Fruit fly (Drosophila melanogaster) whole organism, prepupa: ENCODE data around the gene Gr93d.
A peak's percentile ranks its signal among the peaks of the same experiment; 100 is the strongest.

Experiments used
- CG10669 ChIP-seq: fragments of 200-800 bp; sonication (Bioruptor generic); optimal IDR thresholded peaks from 3 replicates; lab custom pipeline; 2018; ENCODE audit warnings: missing biosample characterization, mild to moderate bottlenecking, missing genetic modification characterization, moderate library complexity
- CG11902 ChIP-seq: fragments of 200-800 bp; sonication (Bioruptor generic); optimal IDR thresholded peaks from 3 replicates; lab custom pipeline; 2016; ENCODE audit warnings: missing biosample characterization, missing genetic modification characterization
- CG1621 ChIP-seq: fragments of 200-800 bp; sonication (Bioruptor generic); optimal IDR thresholded peaks from 3 replicates; lab custom pipeline; 2018; ENCODE audit warnings: missing biosample characterization, mild to moderate bottlenecking, missing genetic modification characterization
- CG16779 ChIP-seq: fragments of 200-800 bp; sonication (Bioruptor generic); optimal IDR thresholded peaks from 3 replicates; lab custom pipeline; 2017; ENCODE audit warnings: missing biosample characterization, mild to moderate bottlenecking, missing genetic modification characterization
- CG3032 ChIP-seq: fragments of 200-800 bp; optimal IDR thresholded peaks from 2 replicates; lab custom pipeline; 2019; ENCODE audit warnings: missing biosample characterization, mild to moderate bottlenecking, missing genetic modification characterization, moderate library complexity
- CG31627 ChIP-seq: fragments of 200-800 bp; sonication (Bioruptor generic); optimal IDR thresholded peaks from 3 replicates; lab custom pipeline; 2016; ENCODE audit warnings: missing biosample characterization, missing genetic modification characterization
- CG32006 ChIP-seq: fragments of 200-800 bp; sonication (Bioruptor generic); optimal IDR thresholded peaks from 3 replicates; lab custom pipeline; 2017; ENCODE audit warnings: missing biosample characterization, mild to moderate bottlenecking, missing genetic modification characterization
- CG34406 ChIP-seq: fragments of 200-800 bp; sonication (Bioruptor generic); optimal IDR thresholded peaks from 3 replicates; lab custom pipeline; 2016; ENCODE audit warnings: missing biosample characterization, missing genetic modification characterization
- CG4318 ChIP-seq: fragments of 200-800 bp; sonication (Bioruptor generic); optimal IDR thresholded peaks from 3 replicates; lab custom pipeline; 2017; ENCODE audit warnings: missing biosample characterization, mild to moderate bottlenecking, missing genetic modification characterization
- CG6163 ChIP-seq: fragments of 200-800 bp; sonication (Bioruptor generic); IDR thresholded peaks from 3 replicates; pipeline ENCODE4 v1.3.6; 2022; ENCODE audit warnings: missing biosample characterization, missing genetic modification characterization
- CG6276 ChIP-seq: fragments of 200-800 bp; sonication (Bioruptor generic); optimal IDR thresholded peaks from 2 replicates; lab custom pipeline; 2017; ENCODE audit warnings: missing biosample characterization, mild to moderate bottlenecking, missing genetic modification characterization
- CG6808 ChIP-seq: fragments of 200-800 bp; sonication (Bioruptor generic); optimal IDR thresholded peaks from 3 replicates; lab custom pipeline; 2017; ENCODE audit warnings: missing biosample characterization, missing genetic modification characterization, mild to moderate bottlenecking, moderate library complexity, missing genetic modification reagents
- CG6854 ChIP-seq: fragments of 200-800 bp; sonication (Bioruptor generic); optimal IDR thresholded peaks from 2 replicates; lab custom pipeline; 2017; ENCODE audit warnings: missing biosample characterization, mild to moderate bottlenecking, missing genetic modification characterization
- CG7368 ChIP-seq: fragments of 200-800 bp; sonication (Bioruptor generic); optimal IDR thresholded peaks from 3 replicates; lab custom pipeline; 2016; ENCODE audit warnings: missing biosample characterization, missing genetic modification characterization
- CG8119 ChIP-seq: fragments of 200-800 bp; sonication (Bioruptor generic); IDR thresholded peaks from 3 replicates; pipeline ENCODE4 v1.3.6; 2022; ENCODE audit warnings: missing biosample characterization, missing genetic modification characterization
- CG8319 ChIP-seq: fragments of 200-800 bp; sonication (Bioruptor generic); optimal IDR thresholded peaks from 3 replicates; lab custom pipeline; 2016; ENCODE audit warnings: missing biosample characterization, missing genetic modification characterization
- CG8632 ChIP-seq: fragments of 200-800 bp; sonication (Bioruptor generic); optimal IDR thresholded peaks from 3 replicates; lab custom pipeline; 2016; ENCODE audit warnings: missing biosample characterization, missing genetic modification characterization
- Eip78C ChIP-seq: fragments of 200-800 bp; sonication (Bioruptor generic); peaks from one replicate; lab custom pipeline; 2016; ENCODE audit warnings: missing biosample characterization, missing genetic modification characterization
- Ets21C ChIP-seq: fragments of 200-800 bp; sonication (Bioruptor generic); optimal IDR thresholded peaks from 3 replicates; lab custom pipeline; 2016; ENCODE audit warnings: missing biosample characterization, missing genetic modification characterization
- Gug ChIP-seq: fragments of 200-800 bp; sonication (Bioruptor generic); IDR thresholded peaks from 2 replicates; pipeline ENCODE4 v1.3.6; 2022; ENCODE audit warnings: missing biosample characterization, missing genetic modification characterization
- Hr38 ChIP-seq: sonication (Bioruptor generic); optimal IDR thresholded peaks from 2 replicates; lab custom pipeline; 2016; ENCODE audit warnings: missing biosample characterization, missing genetic modification characterization
- Hr39 ChIP-seq: fragments of 200-800 bp; sonication (Bioruptor generic); optimal IDR thresholded peaks from 2 replicates; lab custom pipeline; 2016; ENCODE audit warnings: missing biosample characterization, missing genetic modification characterization
- Met ChIP-seq: fragments of 200-800 bp; sonication (Bioruptor generic); optimal IDR thresholded peaks from 3 replicates; lab custom pipeline; 2016; ENCODE audit warnings: missing biosample characterization, missing genetic modification characterization
- OdsH ChIP-seq: fragments of 200-800 bp; sonication (Bioruptor generic); optimal IDR thresholded peaks from 3 replicates; lab custom pipeline; 2016; ENCODE audit warnings: missing biosample characterization, missing genetic modification characterization
- Smox ChIP-seq: fragments of 200-800 bp; sonication (Bioruptor generic); optimal IDR thresholded peaks from 3 replicates; lab custom pipeline; 2016; ENCODE audit warnings: missing biosample characterization, missing genetic modification characterization
- dsx ChIP-seq: fragments of 200-800 bp; optimal IDR thresholded peaks from 3 replicates; lab custom pipeline; 2019; ENCODE audit warnings: missing biosample characterization, mild to moderate bottlenecking, missing genetic modification characterization, moderate library complexity; ENCODE audit not compliant: poor library complexity, severe bottlenecking
- eg ChIP-seq: fragments of 200-800 bp; sonication (Bioruptor generic); IDR thresholded peaks from 3 replicates; pipeline ENCODE4 v1.3.6; 2022; ENCODE audit warnings: missing biosample characterization, missing genetic modification characterization
- esn ChIP-seq: fragments of 200-800 bp; sonication (Bioruptor generic); optimal IDR thresholded peaks from 2 replicates; lab custom pipeline; 2016; ENCODE audit warnings: missing biosample characterization, mild to moderate bottlenecking, missing genetic modification characterization, moderate library complexity
- fd85E ChIP-seq: fragments of 200-800 bp; sonication (Bioruptor generic); optimal IDR thresholded peaks from 3 replicates; lab custom pipeline; 2016; ENCODE audit warnings: missing biosample characterization, missing genetic modification characterization
- net ChIP-seq: fragments of 200-800 bp; sonication (Bioruptor generic); optimal IDR thresholded peaks from 3 replicates; lab custom pipeline; 2016; ENCODE audit warnings: missing biosample characterization, missing genetic modification characterization
- spab ChIP-seq: fragments of 200-800 bp; sonication (Bioruptor generic); optimal IDR thresholded peaks from 2 replicates; lab custom pipeline; 2017; ENCODE audit warnings: missing biosample characterization, mild to moderate bottlenecking, missing genetic modification characterization, missing genetic modification reagents
- ss ChIP-seq, 2 experiments: fragments of 200-800 bp; sonication (Bioruptor generic); optimal IDR thresholded peaks; 2 replicates in 1 of 2; 3 replicates in 1 of 2; lab custom pipeline; 2017 to 2018; ENCODE audit warnings: mild to moderate bottlenecking in 2 of 2, missing biosample characterization in 2 of 2, missing genetic modification characterization in 2 of 2, moderate library complexity in 1 of 2
- svp ChIP-seq: fragments of 200-800 bp; sonication (Bioruptor generic); peaks from one replicate; lab custom pipeline; 2016; ENCODE audit warnings: missing biosample characterization, missing genetic modification characterization
- topi ChIP-seq: fragments of 200-800 bp; sonication (Bioruptor generic); optimal IDR thresholded peaks from 3 replicates; lab custom pipeline; 2016; ENCODE audit warnings: missing biosample characterization, missing genetic modification characterization
- vri ChIP-seq: fragments of 200-800 bp; sonication (Bioruptor generic); optimal IDR thresholded peaks from 3 replicates; lab custom pipeline; 2016; ENCODE audit warnings: missing biosample characterization, mild to moderate bottlenecking, missing genetic modification characterization

Gene Gr93d

DNA sequence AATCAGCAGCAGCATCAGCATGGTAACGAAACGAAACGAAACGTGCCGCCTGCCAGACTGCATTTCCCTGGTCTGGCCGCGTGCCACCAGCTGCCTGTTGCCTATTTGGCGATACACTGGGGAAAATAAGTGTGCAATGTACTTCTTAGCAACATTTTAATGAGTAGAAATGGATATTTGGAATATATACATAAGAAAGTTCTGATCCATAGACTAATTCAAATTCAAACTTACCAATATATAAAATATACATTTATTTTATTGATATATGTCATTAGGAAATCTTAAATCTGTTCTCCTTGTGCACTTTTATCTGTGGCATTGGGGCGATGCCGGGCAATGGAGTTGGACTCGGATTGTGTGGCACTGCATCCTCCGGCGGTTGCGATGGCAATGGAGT lies 47.5 kb upstream of the Gr93d start (continued):
- TF ChIP-seq Smox (GFP tag; lab: Kevin White, UChicago): no peak
- no peak for TF ChIP-seq fd85E (GFP tag; lab: Kevin White, UChicago)
- peak; percentile 64 for TF ChIP-seq svp (GFP tag; lab: Kevin White, UChicago)
- TF ChIP-seq eg: peak; percentile 88
- peak; percentile 12 for TF ChIP-seq topi (GFP tag; lab: Kevin White, UChicago)
- peak; percentile 87 for TF ChIP-seq CG6276 (GFP tag; lab: Kevin White, UChicago)
- no peak for TF ChIP-seq Hr39 (GFP tag; lab: Kevin White, UChicago)
- TF ChIP-seq CG4318 (GFP tag; lab: Kevin White, UChicago): peak; percentile 89
- no peak for TF ChIP-seq Ets21C (GFP tag; lab: Kevin White, UChicago)
- TF ChIP-seq Gug (GFP tag; lab: Robert Waterston, UW): peak; percentile 86
- TF ChIP-seq CG16779 (tag; lab: Kevin White, UChicago): peak; percentile 70
- peak; percentile 73 for TF ChIP-seq CG1621 (tag; lab: Kevin White, UChicago)
- TF ChIP-seq spab (GFP tag; lab: Kevin White, UChicago): peak; percentile 79
- no peak for TF ChIP-seq CG6854 (GFP tag; lab: Kevin White, UChicago)
- peak; percentile 83 for TF ChIP-seq CG3032 (tag; lab: Kevin White, UChicago)
- TF ChIP-seq CG8119: peak; percentile 94
- TF ChIP-seq, all 60 proteins: peak for 46

DNA sequence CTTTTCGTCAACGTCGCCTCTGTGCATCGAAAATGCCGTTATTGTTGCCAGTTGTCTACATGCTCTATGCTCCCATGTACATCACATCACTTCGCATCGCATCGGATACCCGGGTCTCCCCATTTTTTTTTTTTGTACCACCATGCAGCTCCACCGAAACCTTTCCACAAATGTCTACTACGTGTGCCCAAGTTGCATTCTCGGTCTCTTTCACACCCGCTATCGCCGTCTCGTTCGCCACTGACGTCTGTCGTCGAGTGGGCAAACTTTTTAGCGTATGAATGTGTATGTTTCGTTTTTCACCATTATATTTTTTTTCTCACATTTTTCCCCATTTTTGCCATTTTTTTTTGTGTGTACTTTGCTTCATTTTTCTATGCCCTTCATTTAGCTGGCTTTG lies 46.0 kb upstream of the Gr93d start:
- TF ChIP-seq svp (GFP tag; lab: Kevin White, UChicago) (peak; percentile 32), ss (GFP tag; optimal IDR thresholded peaks at IDR 0.05; lab: Kevin White, UChicago) (peak in 1 of 2 experiments; percentile 53), CG4318 (GFP tag; lab: Kevin White, UChicago) (no peak), CG7368 (GFP tag; lab: Kevin White, UChicago) (no peak), CG11902 (GFP tag; lab: Kevin White, UChicago) (no peak), vri (GFP tag; lab: Kevin White, UChicago) (no peak), Eip78C (GFP tag; lab: Kevin White, UChicago) (peak; percentile 55), CG6808 (GFP tag; lab: Kevin White, UChicago) (peak; percentile 17), Hr38 (GFP tag; lab: Kevin White, UChicago) (no peak), CG34406 (GFP tag; lab: Kevin White, UChicago) (no peak), net (no peak), CG31627 (GFP tag; lab: Kevin White, UChicago) (no peak), CG32006 (peak; percentile 11), CG1621 (tag; lab: Kevin White, UChicago) (peak; percentile 21), CG6163 (GFP tag; lab: Robert Waterston, UW) (peak; percentile 56; the same call in 2 of the 3 replicates), eg (peak; percentile 25; the same call in 2 of the 3 replicates), spab (GFP tag; lab: Kevin White, UChicago) (peak; percentile 36), esn (GFP tag; lab: Kevin White, UChicago) (no peak), dsx (GFP tag; lab: Kevin White, UChicago) (peak; percentile 17)

DNA sequence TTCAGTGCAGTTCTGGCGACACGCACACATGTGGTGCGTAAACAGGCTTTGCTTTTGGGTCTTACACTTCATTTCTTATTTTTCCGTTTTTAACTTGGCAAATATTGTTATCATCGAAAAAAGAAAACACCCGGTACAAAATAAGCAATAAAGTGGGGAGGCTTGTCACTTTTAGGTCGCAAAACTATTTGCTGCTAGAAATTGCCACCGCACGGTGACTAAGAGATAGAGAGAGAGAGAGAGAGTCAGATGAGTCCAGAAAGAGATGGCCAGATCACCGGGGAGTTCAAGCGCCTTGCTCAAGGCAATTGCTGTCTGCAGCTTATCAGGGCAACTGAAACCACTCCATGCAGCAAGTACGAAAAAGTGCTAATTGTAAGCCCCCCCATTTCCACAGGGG lies 44.3 kb upstream of the Gr93d start:
- peak; percentile 17; the same call in 1 of the 3 replicates for TF ChIP-seq CG6163 (GFP tag; lab: Robert Waterston, UW)
- TF ChIP-seq CG7368 (GFP tag; lab: Kevin White, UChicago): no peak
- no peak for TF ChIP-seq CG8319 (GFP tag; lab: Kevin White, UChicago)
- TF ChIP-seq vri (GFP tag; lab: Kevin White, UChicago): no peak
- no peak for TF ChIP-seq OdsH (GFP tag; lab: Kevin White, UChicago)
- no peak for TF ChIP-seq CG8632 (GFP tag; lab: Kevin White, UChicago)
- no peak for TF ChIP-seq Met (GFP tag; lab: Kevin White, UChicago)
- peak; percentile 74 for TF ChIP-seq svp (GFP tag; lab: Kevin White, UChicago)
- TF ChIP-seq CG6276 (GFP tag; lab: Kevin White, UChicago): peak; percentile 18
- peak; percentile 8 for TF ChIP-seq CG6808 (GFP tag; lab: Kevin White, UChicago)
- peak; percentile 13 for TF ChIP-seq esn (GFP tag; lab: Kevin White, UChicago)
- TF ChIP-seq CG16779 (tag; lab: Kevin White, UChicago): peak; percentile 1
- no peak for TF ChIP-seq CG10669 (GFP tag; lab: Kevin White, UChicago)
- TF ChIP-seq eg: peak; percentile 50; the same call in 1 of the 3 replicates
